Worm (Caenorhabditis elegans) whole organism, young adult: ENCODE measurements around the gene pmp-2.
A peak's percentile ranks its signal among the peaks of the same experiment; 100 is the strongest.

Experiments used
- B0261.1 ChIP-seq: sonication (generic microtip); optimal IDR thresholded peaks from 2 replicates; lab custom pipeline; 2016; ENCODE audit warnings: mild to moderate bottlenecking, missing genetic modification characterization, moderate library complexity, missing compliant biosample characterization
- F22D6.2 ChIP-seq: sonication (generic microtip); optimal IDR thresholded peaks from 2 replicates; lab custom pipeline; 2016; ENCODE audit warnings: mild to moderate bottlenecking, missing genetic modification characterization, missing compliant biosample characterization
- F37B4.10 ChIP-seq: fragments of 200-800 bp; sonication (Bioruptor generic); IDR thresholded peaks from 2 replicates; pipeline ENCODE4 v1.3.6; 2022; ENCODE audit warnings: missing genetic modification characterization, missing compliant biosample characterization
- F49E8.2 ChIP-seq: sonication (generic microtip); optimal IDR thresholded peaks from 3 replicates; lab custom pipeline; 2017; ENCODE audit warnings: missing genetic modification characterization, mild to moderate bottlenecking, missing compliant biosample characterization, antibody characterized with exemption, moderate library complexity; ENCODE audit not compliant: insufficient read depth
- F52B5.7 ChIP-seq: sonication (generic microtip); optimal IDR thresholded peaks from 2 replicates; lab custom pipeline; 2016; ENCODE audit warnings: mild to moderate bottlenecking, missing genetic modification characterization, missing compliant biosample characterization
- F55B11.4 ChIP-seq: sonication (generic microtip); optimal IDR thresholded peaks from 2 replicates; lab custom pipeline; 2016; ENCODE audit warnings: missing compliant biosample characterization, missing genetic modification characterization, borderline replicate concordance; ENCODE audit not compliant: insufficient read depth
- K11D2.4 ChIP-seq: fragments of 200-800 bp; sonication (Bioruptor generic); IDR thresholded peaks from 2 replicates; pipeline ENCODE4 v1.3.6; 2022; ENCODE audit warnings: missing genetic modification reagents, missing genetic modification characterization, missing compliant biosample characterization
- K12H6.12 ChIP-seq: fragments of 200-800 bp; sonication (Bioruptor generic); optimal IDR thresholded peaks from 2 replicates; lab custom pipeline; 2018; ENCODE audit warnings: mild to moderate bottlenecking, missing genetic modification characterization, missing compliant biosample characterization
- Y53F4B.3 ChIP-seq: fragments of 200-800 bp; sonication (Bioruptor generic); IDR thresholded peaks from 2 replicates; pipeline ENCODE4 v1.3.6; 2022; ENCODE audit warnings: missing genetic modification reagents, missing genetic modification characterization, missing compliant biosample characterization
- Y56A3A.18 ChIP-seq: fragments of 200-800 bp; sonication (Bioruptor generic); IDR thresholded peaks from 2 replicates; pipeline ENCODE4 v1.3.6; 2022; ENCODE audit warnings: missing genetic modification reagents, missing genetic modification characterization, missing compliant biosample characterization
- akir-1 ChIP-seq: fragments of 200-800 bp; sonication (Bioruptor generic); optimal IDR thresholded peaks from 2 replicates; lab custom pipeline; 2018; ENCODE audit warnings: mild to moderate bottlenecking, missing genetic modification characterization, moderate library complexity, missing compliant biosample characterization
- aptf-2 ChIP-seq: fragments of 200-800 bp; sonication (Bioruptor generic); conservative IDR thresholded peaks from 2 replicates; pipeline ENCODE4 v1.3.6; 2022; ENCODE audit warnings: missing genetic modification reagents, missing genetic modification characterization, missing compliant biosample characterization
- atf-7 ChIP-seq: sonication (generic microtip); optimal IDR thresholded peaks from 2 replicates; lab custom pipeline; 2017; ENCODE audit warnings: mild to moderate bottlenecking, missing genetic modification characterization, missing compliant biosample characterization
- athp-1 ChIP-seq: sonication (generic microtip); optimal IDR thresholded peaks from 2 replicates; lab custom pipeline; 2017; ENCODE audit warnings: mild to moderate bottlenecking, missing genetic modification characterization, missing compliant biosample characterization
- attf-5 ChIP-seq: fragments of 200-800 bp; sonication (Bioruptor generic); optimal IDR thresholded peaks from 2 replicates; lab custom pipeline; 2018; ENCODE audit warnings: mild to moderate bottlenecking, missing genetic modification characterization, missing compliant biosample characterization
- attf-6 ChIP-seq: fragments of 200-800 bp; sonication (Bioruptor generic); IDR thresholded peaks from 2 replicates; pipeline ENCODE4 v1.3.6; 2022; ENCODE audit warnings: missing genetic modification reagents, missing genetic modification characterization, missing compliant biosample characterization
- bed-2 ChIP-seq: fragments of 200-800 bp; sonication (Bioruptor generic); IDR thresholded peaks from 2 replicates; pipeline ENCODE4 v1.3.6; 2022; ENCODE audit warnings: missing genetic modification reagents, missing genetic modification characterization, missing compliant biosample characterization
- cebp-2 ChIP-seq: fragments of 200-800 bp; sonication (Bioruptor generic); IDR thresholded peaks from 2 replicates; pipeline ENCODE4 v1.3.6; 2022; ENCODE audit warnings: missing genetic modification characterization, missing compliant biosample characterization
- ceh-27 ChIP-seq: fragments of 200-800 bp; sonication (Bioruptor generic); optimal IDR thresholded peaks from 2 replicates; lab custom pipeline; 2018; ENCODE audit warnings: mild to moderate bottlenecking, missing genetic modification characterization, moderate library complexity, missing compliant biosample characterization
- dox-1 ChIP-seq: fragments of 200-800 bp; sonication (Bioruptor generic); IDR thresholded peaks from 2 replicates; pipeline ENCODE4 v1.3.6; 2022; ENCODE audit warnings: missing genetic modification reagents, missing genetic modification characterization, missing compliant biosample characterization
- dpff-1 ChIP-seq: sonication (generic microtip); optimal IDR thresholded peaks from 2 replicates; lab custom pipeline; 2017; ENCODE audit warnings: mild to moderate bottlenecking, missing genetic modification characterization, missing compliant biosample characterization
- egl-44 ChIP-seq: fragments of 200-800 bp; sonication (Bioruptor generic); IDR thresholded peaks from 2 replicates; pipeline ENCODE4 v1.3.6; 2022; ENCODE audit warnings: missing genetic modification reagents, missing genetic modification characterization, missing compliant biosample characterization
- egrh-3 ChIP-seq: fragments of 200-800 bp; sonication (Bioruptor generic); IDR thresholded peaks from 2 replicates; pipeline ENCODE4 v1.3.6; 2022; ENCODE audit warnings: missing genetic modification reagents, missing genetic modification characterization, missing compliant biosample characterization
- ekl-4 ChIP-seq: fragments of 200-800 bp; sonication (Bioruptor generic); IDR thresholded peaks from 2 replicates; pipeline ENCODE4 v1.3.6; 2022; ENCODE audit warnings: missing genetic modification reagents, missing genetic modification characterization, missing compliant biosample characterization
- fkh-3 ChIP-seq: sonication (generic microtip); optimal IDR thresholded peaks from 2 replicates; lab custom pipeline; 2016; ENCODE audit warnings: mild to moderate bottlenecking, missing genetic modification characterization, missing compliant biosample characterization
- gei-17 ChIP-seq: fragments of 200-800 bp; sonication (Bioruptor generic); optimal IDR thresholded peaks from 2 replicates; lab custom pipeline; 2018; ENCODE audit warnings: mild to moderate bottlenecking, missing genetic modification characterization, missing compliant biosample characterization
- hmg-1.2 ChIP-seq: fragments of 200-800 bp; sonication (Bioruptor generic); IDR thresholded peaks from 2 replicates; pipeline ENCODE4 v1.3.6; 2022; ENCODE audit warnings: missing genetic modification reagents, missing genetic modification characterization, missing compliant biosample characterization
- hmg-20 ChIP-seq: fragments of 200-800 bp; sonication (Bioruptor generic); IDR thresholded peaks from 2 replicates; pipeline ENCODE4 v1.3.6; 2022; ENCODE audit warnings: missing genetic modification reagents, missing genetic modification characterization, missing compliant biosample characterization
- hsf-1 ChIP-seq: fragments of 200-800 bp; sonication (Bioruptor generic); IDR thresholded peaks from 2 replicates; pipeline ENCODE4 v1.3.6; 2022; ENCODE audit warnings: missing genetic modification reagents, missing genetic modification characterization, missing compliant biosample characterization
- let-526 ChIP-seq: fragments of 200-800 bp; sonication (Bioruptor generic); IDR thresholded peaks from 2 replicates; pipeline ENCODE4 v1.3.6; 2022; ENCODE audit warnings: missing genetic modification reagents, missing genetic modification characterization, missing compliant biosample characterization
- lin-26 ChIP-seq: fragments of 200-800 bp; sonication (Bioruptor generic); IDR thresholded peaks from 2 replicates; pipeline ENCODE4 v1.3.6; 2022; ENCODE audit warnings: missing genetic modification reagents, missing genetic modification characterization, missing compliant biosample characterization
- lin-35 ChIP-seq, 3 experiments: fragments of 150-350 bp in 2 of 3; sonication (generic microtip) in 1 of 3; optimal IDR thresholded peaks; 2 replicates each; lab custom pipeline; 2014 to 2018; ENCODE audit warnings: missing biosample characterization in 3 of 3, missing genetic modification characterization in 3 of 3, missing genetic modification reagents in 3 of 3
- madf-10 ChIP-seq: sonication (generic microtip); optimal IDR thresholded peaks from 2 replicates; lab custom pipeline; 2016; ENCODE audit warnings: mild to moderate bottlenecking, missing genetic modification characterization, missing compliant biosample characterization
- madf-6 ChIP-seq: fragments of 200-800 bp; sonication (Bioruptor generic); IDR thresholded peaks from 2 replicates; pipeline ENCODE4 v1.3.6; 2022; ENCODE audit warnings: missing genetic modification reagents, missing genetic modification characterization, missing compliant biosample characterization
- nhr-90 ChIP-seq: sonication (generic microtip); optimal IDR thresholded peaks from 2 replicates; lab custom pipeline; 2016; ENCODE audit warnings: missing genotype, mild to moderate bottlenecking, missing genetic modification characterization, missing compliant biosample characterization
- rcor-1 ChIP-seq: fragments of 200-800 bp; sonication (Bioruptor generic); IDR thresholded peaks from 2 replicates; pipeline ENCODE4 v1.3.6; 2022; ENCODE audit warnings: missing genetic modification reagents, missing genetic modification characterization, missing compliant biosample characterization
- repo-1 ChIP-seq: sonication (generic microtip); optimal IDR thresholded peaks from 2 replicates; lab custom pipeline; 2017; ENCODE audit warnings: mild to moderate bottlenecking, missing genetic modification characterization, missing compliant biosample characterization
- snpc-3.4 ChIP-seq: sonication (generic microtip); optimal IDR thresholded peaks from 2 replicates; lab custom pipeline; 2017; ENCODE audit warnings: missing genetic modification characterization, mild to moderate bottlenecking, missing compliant biosample characterization, antibody characterized with exemption, moderate library complexity, missing genotype, missing genetic modification reagents
- snpc-4 ChIP-seq, 5 experiments: fragments of 150-350 bp in 1 of 5; sonication (generic microtip) in 4 of 5; optimal IDR thresholded peaks; 2 replicates each; lab custom pipeline; 2014 to 2018; ENCODE audit warnings: missing genetic modification characterization in 5 of 5, missing biosample characterization in 3 of 5, antibody characterized with exemption in 2 of 5, mild to moderate bottlenecking in 2 of 5, missing compliant biosample characterization in 2 of 5, missing genotype in 2 of 5, moderate library complexity in 2 of 5, missing genetic modification reagents in 1 of 5
- somi-1 ChIP-seq: fragments of 200-800 bp; sonication (Bioruptor generic); optimal IDR thresholded peaks from 2 replicates; lab custom pipeline; 2018; ENCODE audit warnings: mild to moderate bottlenecking, missing genetic modification characterization, missing compliant biosample characterization
- sptf-2 ChIP-seq: fragments of 200-800 bp; sonication (Bioruptor generic); optimal IDR thresholded peaks from 2 replicates; lab custom pipeline; 2018; ENCODE audit warnings: mild to moderate bottlenecking, missing genetic modification characterization, missing compliant biosample characterization
- tbp1 ChIP-seq: fragments of 200-800 bp; sonication (Bioruptor generic); optimal IDR thresholded peaks from 2 replicates; lab custom pipeline; 2018; ENCODE audit warnings: mild to moderate bottlenecking, missing genetic modification characterization, missing compliant biosample characterization
- unc-130 ChIP-seq: sonication (generic microtip); optimal IDR thresholded peaks from 2 replicates; lab custom pipeline; 2016; ENCODE audit warnings: missing genetic modification reagents, missing genetic modification characterization, missing compliant biosample characterization
- xnd-1 ChIP-seq: sonication (generic microtip); optimal IDR thresholded peaks from 2 replicates; lab custom pipeline; 2016; ENCODE audit warnings: missing genotype, missing genetic modification reagents, missing genetic modification characterization, missing compliant biosample characterization
- zfh-2 ChIP-seq: fragments of 200-800 bp; sonication (Bioruptor generic); conservative IDR thresholded peaks from 2 replicates; pipeline ENCODE4 v1.3.6; 2022; ENCODE audit warnings: missing genetic modification reagents, missing genetic modification characterization, missing compliant biosample characterization
- zim-3 ChIP-seq: sonication (generic microtip); optimal IDR thresholded peaks from 2 replicates; lab custom pipeline; 2017; ENCODE audit warnings: mild to moderate bottlenecking, missing genetic modification characterization, moderate library complexity, missing compliant biosample characterization
- ztf-26 ChIP-seq: sonication (generic microtip); optimal IDR thresholded peaks from 2 replicates; lab custom pipeline; 2017; ENCODE audit warnings: missing genetic modification characterization, missing compliant biosample characterization
- ztf-6 ChIP-seq: fragments of 200-800 bp; sonication (Bioruptor generic); IDR thresholded peaks from 2 replicates; pipeline ENCODE4 v1.3.6; 2022; ENCODE audit warnings: missing genetic modification reagents, missing genetic modification characterization, missing compliant biosample characterization

The pmp-2 gene

ce11 chrII:6891176-6891575 lies 3.6 kb upstream of the pmp-2 start (continued):
- no peak for TF ChIP-seq Y53F4B.3
- no peak for TF ChIP-seq fkh-3
- TF ChIP-seq snpc-3.4 (tag; lab: Kevin White, UChicago) = no peak
- TF ChIP-seq hmg-1.2 = peak; percentile 42
- TF ChIP-seq zim-3 = no peak
- no peak for TF ChIP-seq F52B5.7 (tag; lab: Kevin White, UChicago)
- TF ChIP-seq K12H6.12 (tag; lab: Kevin White, UChicago) = peak; percentile 84
- TF ChIP-seq ztf-26 (tag; lab: Kevin White, UChicago) = peak; percentile 49
- no peak for TF ChIP-seq K11D2.4 (GFP tag; lab: Robert Waterston, UW)
- TF ChIP-seq ekl-4 (GFP tag; lab: Robert Waterston, UW) = no peak
- peak; percentile 60 for TF ChIP-seq egrh-3 (GFP tag; lab: Robert Waterston, UW)
- TF ChIP-seq sptf-2 (GFP tag; lab: Kevin White, UChicago) = no peak
- no peak for TF ChIP-seq B0261.1 (tag; lab: Kevin White, UChicago)
- no peak for TF ChIP-seq unc-130 (GFP tag; lab: Kevin White, UChicago)
- TF ChIP-seq somi-1 = peak; percentile 30
- TF ChIP-seq gei-17 (GFP tag; lab: Kevin White, UChicago) = no peak
- TF ChIP-seq atf-7 (tag; lab: Kevin White, UChicago) = no peak
- no peak for TF ChIP-seq akir-1
- TF ChIP-seq egl-44 = peak; percentile 80
- peak; percentile 91 for TF ChIP-seq zfh-2 (GFP tag; lab: Robert Waterston, UW)
- TF ChIP-seq athp-1 = peak; percentile 13
- peak; percentile 71 for TF ChIP-seq lin-26 (GFP tag; lab: Robert Waterston, UW)
- TF ChIP-seq lin-35 (GFP tag; optimal IDR thresholded peaks at IDR 0.05; lab: Kevin White, UChicago) = peak in 1 of 3 experiments; percentile 49
- TF ChIP-seq let-526 (GFP tag; lab: Robert Waterston, UW) = 0 out of 2 replicates have a peak, but pooled peaks have one; percentile 42
- TF ChIP-seq hmg-20 (GFP tag; lab: Robert Waterston, UW) = 0 out of 2 replicates have a peak, but pooled peaks have one; percentile 15
- TF ChIP-seq rcor-1 (GFP tag; lab: Robert Waterston, UW) = 0 out of 2 replicates have a peak, but pooled peaks have one; percentile 6
- no peak for TF ChIP-seq F49E8.2 (tag; lab: Kevin White, UChicago)
- TF ChIP-seq madf-10 = peak; percentile 39
- no peak for TF ChIP-seq attf-6 (GFP tag; lab: Robert Waterston, UW)
- TF ChIP-seq F22D6.2 (tag; lab: Kevin White, UChicago) = peak; percentile 9
- peak; percentile 43; the same call in 1 of the 2 replicates for TF ChIP-seq dox-1 (GFP tag; lab: Robert Waterston, UW)
- TF ChIP-seq aptf-2 (GFP tag; lab: Robert Waterston, UW) = no peak
- TF ChIP-seq xnd-1 (tag; lab: Kevin White, UChicago) = no peak
- 0 out of 2 replicates have a peak, but pooled peaks have one; percentile 39 for TF ChIP-seq madf-6 (GFP tag; lab: Robert Waterston, UW)
- TF ChIP-seq tbp1 (GFP tag; lab: Kevin White, UChicago) = peak; percentile 22
- 0 out of 2 replicates have a peak, but pooled peaks have one; percentile 78 for TF ChIP-seq F37B4.10 (GFP tag; lab: Robert Waterston, UW)
- TF ChIP-seq hsf-1 (GFP tag; lab: Robert Waterston, UW) = no peak
- TF ChIP-seq ztf-6 (GFP tag; lab: Robert Waterston, UW) = no peak
- peak; percentile 5 for TF ChIP-seq repo-1 (tag; lab: Kevin White, UChicago)
- no peak for TF ChIP-seq F55B11.4 (tag; lab: Kevin White, UChicago)
- no peak for TF ChIP-seq bed-2
- no peak for TF ChIP-seq snpc-4 (GFP tag; optimal IDR thresholded peaks at IDR 0.05; lab: Kevin White, UChicago)
- TF ChIP-seq snpc-4 (tag; optimal IDR thresholded peaks at IDR 0.05; lab: Kevin White, UChicago) = peak in 2 of 4 experiments; percentile 9 to 25
- TF ChIP-seq ceh-27 = no peak
- TF ChIP-seq cebp-2 (GFP tag; lab: Robert Waterston, UW) = no peak
- peak; percentile 67; the same call in 1 of the 2 replicates for TF ChIP-seq Y56A3A.18 (GFP tag; lab: Robert Waterston, UW)
- no peak for TF ChIP-seq dpff-1 (tag; lab: Kevin White, UChicago)
- peak; percentile 63 for TF ChIP-seq nhr-90 (tag; lab: Kevin White, UChicago)
- TF ChIP-seq attf-5 (GFP tag; lab: Kevin White, UChicago) = peak; percentile 55
